Worm (Caenorhabditis elegans) whole organism, mixed stage, embryonic: Measurements from ENCODE around the gene srlf-2.

Experiments used
- bed-3 ChIP-seq: fragments of 200-800 bp; sonication (Bioruptor generic); optimal IDR thresholded peaks from 3 replicates; lab custom pipeline; 2018; ENCODE audit warnings: mild to moderate bottlenecking, missing genetic modification characterization, moderate library complexity, missing compliant biosample characterization
- blmp-1 ChIP-seq: fragments of 150-350 bp; optimal IDR thresholded peaks from 2 replicates; lab custom pipeline; 2014; ENCODE audit warnings: missing biosample characterization, missing genetic modification characterization
- ceh-39 ChIP-seq: fragments of 150-350 bp; optimal IDR thresholded peaks from 2 replicates; lab custom pipeline; 2014; ENCODE audit warnings: missing biosample characterization, missing genetic modification characterization
- ceh-43 ChIP-seq: fragments of 200-800 bp; sonication (Bioruptor generic); optimal IDR thresholded peaks from 2 replicates; lab custom pipeline; 2018; ENCODE audit warnings: mild to moderate bottlenecking, missing genetic modification characterization, moderate library complexity, missing compliant biosample characterization
- cnd-1 ChIP-seq: fragments of 200-800 bp; sonication (Bioruptor generic); optimal IDR thresholded peaks from 2 replicates; lab custom pipeline; 2018; ENCODE audit warnings: mild to moderate bottlenecking, missing genetic modification characterization, missing compliant biosample characterization
- elt-3 ChIP-seq: fragments of 150-350 bp; optimal IDR thresholded peaks from 2 replicates; lab custom pipeline; 2014; ENCODE audit warnings: missing biosample characterization, missing genetic modification characterization
- flh-1 ChIP-seq: fragments of 200-800 bp; sonication (Bioruptor generic); optimal IDR thresholded peaks from 2 replicates; lab custom pipeline; 2018; ENCODE audit warnings: mild to moderate bottlenecking, missing genetic modification characterization, moderate library complexity, missing compliant biosample characterization
- lin-13 ChIP-seq: fragments of 150-350 bp; optimal IDR thresholded peaks from 2 replicates; lab custom pipeline; 2014; ENCODE audit warnings: missing biosample characterization, missing genetic modification characterization
- mab-5 ChIP-seq: fragments of 150-350 bp; optimal IDR thresholded peaks from 2 replicates; lab custom pipeline; 2014; ENCODE audit warnings: missing biosample characterization, missing genetic modification characterization
- nhr-28 ChIP-seq: fragments of 150-350 bp; optimal IDR thresholded peaks from 2 replicates; lab custom pipeline; 2014; ENCODE audit warnings: missing biosample characterization, missing genetic modification characterization
- snpc-4 ChIP-seq: fragments of 150-350 bp; optimal IDR thresholded peaks from 2 replicates; lab custom pipeline; 2014; ENCODE audit warnings: missing biosample characterization, missing genetic modification characterization
- sptf-1 ChIP-seq: sonication (generic microtip); optimal IDR thresholded peaks from 2 replicates; lab custom pipeline; 2017; ENCODE audit warnings: mild to moderate bottlenecking, missing genetic modification characterization, moderate library complexity, missing compliant biosample characterization
- unc-39 ChIP-seq: fragments of 150-350 bp; optimal IDR thresholded peaks from 2 replicates; lab custom pipeline; 2014; ENCODE audit warnings: missing biosample characterization, missing genetic modification characterization

DNA sequence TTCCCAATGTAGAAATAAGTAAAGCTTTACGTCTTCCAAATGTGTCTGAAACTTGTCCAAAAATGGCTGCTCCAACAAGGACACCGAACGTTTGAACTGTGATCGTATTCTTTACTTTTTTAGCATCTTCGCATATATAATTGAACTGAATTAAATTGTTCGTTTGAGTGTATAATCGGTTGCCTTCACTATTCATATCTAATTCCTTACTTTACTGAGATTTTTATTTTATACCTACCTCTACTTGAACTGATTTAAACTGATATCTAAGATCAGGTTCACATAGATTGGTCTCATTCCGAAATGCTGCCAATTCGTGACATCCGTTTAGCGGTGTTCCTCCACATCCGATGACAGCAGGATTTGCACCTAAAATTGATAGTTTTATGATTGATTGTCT, 27.6 kb upstream of the srlf-2 start:
- TF ChIP-seq ceh-43 (GFP tag; lab: Kevin White, UChicago) (no peak), flh-1 (no peak), nhr-28 (tag; lab: Kevin White, UChicago) (no peak), blmp-1 (tag; lab: Kevin White, UChicago) (no peak), sptf-1 (tag; lab: Kevin White, UChicago) (no peak), mab-5 (no peak), elt-3 (tag; lab: Kevin White, UChicago) (no peak), ceh-39 (no peak), snpc-4 (tag; lab: Kevin White, UChicago) (no peak), bed-3 (GFP tag; lab: Kevin White, UChicago) (no peak), lin-13 (no peak), unc-39 (tag; lab: Kevin White, UChicago) (no peak), cnd-1 (tag; lab: Kevin White, UChicago) (no peak)
